Worm (Caenorhabditis elegans) whole organism, mixed stage, embryonic: ENCODE results near the gene ing-3.

Experiments
- M03D4.4 ChIP-seq: sonication (generic microtip); optimal IDR thresholded peaks from 2 replicates; lab custom pipeline; 2017; ENCODE audit warnings: mild to moderate bottlenecking, missing genetic modification characterization, missing compliant biosample characterization
- bed-3 ChIP-seq: fragments of 200-800 bp; sonication (Bioruptor generic); optimal IDR thresholded peaks from 3 replicates; lab custom pipeline; 2018; ENCODE audit warnings: mild to moderate bottlenecking, missing genetic modification characterization, moderate library complexity, missing compliant biosample characterization
- blmp-1 ChIP-seq: fragments of 150-350 bp; optimal IDR thresholded peaks from 2 replicates; lab custom pipeline; 2014; ENCODE audit warnings: missing biosample characterization, missing genetic modification characterization
- ceh-39 ChIP-seq: fragments of 150-350 bp; optimal IDR thresholded peaks from 2 replicates; lab custom pipeline; 2014; ENCODE audit warnings: missing biosample characterization, missing genetic modification characterization
- ceh-43 ChIP-seq: fragments of 200-800 bp; sonication (Bioruptor generic); optimal IDR thresholded peaks from 2 replicates; lab custom pipeline; 2018; ENCODE audit warnings: mild to moderate bottlenecking, missing genetic modification characterization, moderate library complexity, missing compliant biosample characterization
- ceh-83 ChIP-seq: fragments of 200-800 bp; sonication (Bioruptor generic); optimal IDR thresholded peaks from 2 replicates; lab custom pipeline; 2018; ENCODE audit warnings: mild to moderate bottlenecking, missing genetic modification characterization, missing compliant biosample characterization
- ces-1 ChIP-seq: fragments of 150-350 bp; optimal IDR thresholded peaks from 2 replicates; lab custom pipeline; 2014; ENCODE audit warnings: missing biosample characterization, missing genetic modification reagents, missing genetic modification characterization
- cnd-1 ChIP-seq: fragments of 200-800 bp; sonication (Bioruptor generic); optimal IDR thresholded peaks from 2 replicates; lab custom pipeline; 2018; ENCODE audit warnings: mild to moderate bottlenecking, missing genetic modification characterization, missing compliant biosample characterization
- drap-1 ChIP-seq: fragments of 200-800 bp; sonication (Bioruptor generic); optimal IDR thresholded peaks from 3 replicates; lab custom pipeline; 2018; ENCODE audit warnings: mild to moderate bottlenecking, missing genetic modification characterization, missing compliant biosample characterization
- elt-1 ChIP-seq: sonication (generic microtip); optimal IDR thresholded peaks from 2 replicates; lab custom pipeline; 2017; ENCODE audit warnings: missing genetic modification characterization, mild to moderate bottlenecking, missing compliant biosample characterization, antibody characterized with exemption, moderate library complexity, borderline replicate concordance; ENCODE audit not compliant: insufficient read depth
- elt-3 ChIP-seq: fragments of 150-350 bp; optimal IDR thresholded peaks from 2 replicates; lab custom pipeline; 2014; ENCODE audit warnings: missing biosample characterization, missing genetic modification characterization
- flh-1 ChIP-seq: fragments of 200-800 bp; sonication (Bioruptor generic); optimal IDR thresholded peaks from 2 replicates; lab custom pipeline; 2018; ENCODE audit warnings: mild to moderate bottlenecking, missing genetic modification characterization, moderate library complexity, missing compliant biosample characterization
- ham-2 ChIP-seq: fragments of 200-800 bp; sonication (Bioruptor generic); optimal IDR thresholded peaks from 2 replicates; lab custom pipeline; 2018; ENCODE audit warnings: mild to moderate bottlenecking, missing genetic modification characterization, missing compliant biosample characterization
- hlh-1 ChIP-seq: fragments of 150-350 bp; optimal IDR thresholded peaks from 2 replicates; lab custom pipeline; 2014; ENCODE audit warnings: missing biosample characterization, missing genetic modification reagents, missing genetic modification characterization
- lin-13 ChIP-seq: fragments of 150-350 bp; optimal IDR thresholded peaks from 2 replicates; lab custom pipeline; 2014; ENCODE audit warnings: missing biosample characterization, missing genetic modification characterization
- lin-32 ChIP-seq: fragments of 200-800 bp; sonication (Bioruptor generic); optimal IDR thresholded peaks from 2 replicates; lab custom pipeline; 2018; ENCODE audit warnings: mild to moderate bottlenecking, missing genetic modification characterization, missing compliant biosample characterization
- lsy-2 ChIP-seq: fragments of 150-350 bp; optimal IDR thresholded peaks from 2 replicates; lab custom pipeline; 2014; ENCODE audit warnings: missing biosample characterization, missing genetic modification characterization
- mab-5 ChIP-seq: fragments of 150-350 bp; optimal IDR thresholded peaks from 2 replicates; lab custom pipeline; 2014; ENCODE audit warnings: missing biosample characterization, missing genetic modification characterization
- nhr-12 ChIP-seq: fragments of 150-350 bp; optimal IDR thresholded peaks from 2 replicates; lab custom pipeline; 2014; ENCODE audit warnings: missing biosample characterization, missing genetic modification characterization
- nhr-2 ChIP-seq: fragments of 150-350 bp; optimal IDR thresholded peaks from 2 replicates; lab custom pipeline; 2014; ENCODE audit warnings: missing biosample characterization, missing genetic modification characterization
- nhr-237 ChIP-seq: fragments of 150-350 bp; optimal IDR thresholded peaks from 2 replicates; lab custom pipeline; 2014; ENCODE audit warnings: missing biosample characterization, missing genetic modification characterization
- nhr-76 ChIP-seq: sonication (generic microtip); optimal IDR thresholded peaks from 2 replicates; lab custom pipeline; 2017; ENCODE audit warnings: missing biosample characterization, missing genetic modification characterization
- pha-4 ChIP-seq: fragments of 150-350 bp; optimal IDR thresholded peaks from 2 replicates; lab custom pipeline; 2018; ENCODE audit warnings: missing biosample characterization, missing genetic modification reagents, missing genetic modification characterization
- sem-2 ChIP-seq: fragments of 200-800 bp; sonication (Bioruptor generic); optimal IDR thresholded peaks from 2 replicates; lab custom pipeline; 2018; ENCODE audit warnings: mild to moderate bottlenecking, missing genetic modification characterization, missing compliant biosample characterization
- snpc-4 ChIP-seq: fragments of 150-350 bp; optimal IDR thresholded peaks from 2 replicates; lab custom pipeline; 2014; ENCODE audit warnings: missing biosample characterization, missing genetic modification characterization
- sptf-1 ChIP-seq: sonication (generic microtip); optimal IDR thresholded peaks from 2 replicates; lab custom pipeline; 2017; ENCODE audit warnings: mild to moderate bottlenecking, missing genetic modification characterization, moderate library complexity, missing compliant biosample characterization
- tbx-8 ChIP-seq: fragments of 200-800 bp; sonication (Bioruptor generic); optimal IDR thresholded peaks from 2 replicates; lab custom pipeline; 2018; ENCODE audit warnings: mild to moderate bottlenecking, missing genetic modification characterization, moderate library complexity, missing compliant biosample characterization
- unc-120 ChIP-seq: sonication (generic microtip); optimal IDR thresholded peaks from 2 replicates; lab custom pipeline; 2017; ENCODE audit warnings: missing genetic modification characterization, missing compliant biosample characterization; ENCODE audit not compliant: poor library complexity, severe bottlenecking
- unc-39 ChIP-seq: fragments of 150-350 bp; optimal IDR thresholded peaks from 2 replicates; lab custom pipeline; 2014; ENCODE audit warnings: missing biosample characterization, missing genetic modification characterization
- unc-62 ChIP-seq: fragments of 150-350 bp; optimal IDR thresholded peaks from 2 replicates; lab custom pipeline; 2014; ENCODE audit warnings: missing biosample characterization, missing genetic modification reagents, missing genetic modification characterization
- ztf-11 ChIP-seq: fragments of 150-350 bp; optimal IDR thresholded peaks from 2 replicates; lab custom pipeline; 2014; ENCODE audit warnings: missing biosample characterization, missing genetic modification characterization

The ing-3 gene

ce11 chrII:13846018-13846417, 29.8 kb upstream of the ing-3 start:
- no peak for TF ChIP-seq pha-4
- TF ChIP-seq sem-2 (GFP tag; lab: Kevin White, UChicago) = no peak
- no peak for TF ChIP-seq ces-1 (GFP tag; lab: Kevin White, UChicago)

DNA sequence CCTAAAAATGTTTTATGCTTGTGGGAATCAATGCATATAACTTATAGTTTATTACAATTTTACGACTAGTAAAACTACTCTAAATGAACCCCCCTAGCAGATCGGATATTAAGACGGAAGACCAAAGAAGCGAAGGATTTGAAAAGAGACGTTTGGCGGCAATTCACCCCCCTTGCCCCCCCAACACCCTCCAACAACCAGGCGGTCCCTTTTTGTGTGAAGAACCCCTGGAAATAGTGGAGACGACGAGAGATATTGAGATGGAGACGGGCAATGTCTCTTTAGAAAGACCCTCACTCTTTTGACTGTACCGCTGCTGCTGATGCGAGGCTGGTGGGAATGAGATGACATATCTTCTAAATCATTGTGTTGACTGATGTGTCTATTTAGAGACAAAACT, 28.5 kb upstream of the ing-3 start:
- TF ChIP-seq elt-1 (tag; lab: Kevin White, UChicago) = no peak
- TF ChIP-seq ceh-43 (GFP tag; lab: Kevin White, UChicago) = no peak
- TF ChIP-seq nhr-2 = peak; percentile 7
- TF ChIP-seq ztf-11 (tag; lab: Kevin White, UChicago) = no peak
- peak; percentile 15 for TF ChIP-seq unc-120 (tag; lab: Kevin White, UChicago)
- no peak for TF ChIP-seq ceh-39 (tag; lab: Kevin White, UChicago)
- no peak for TF ChIP-seq lin-32 (GFP tag; lab: Kevin White, UChicago)
- no peak for TF ChIP-seq ceh-83 (GFP tag; lab: Kevin White, UChicago)
- no peak for TF ChIP-seq elt-3
- no peak for TF ChIP-seq tbx-8
- TF ChIP-seq nhr-237 (tag; lab: Kevin White, UChicago) = no peak
- no peak for TF ChIP-seq ces-1 (GFP tag; lab: Kevin White, UChicago)
- TF ChIP-seq hlh-1 (tag; lab: Kevin White, UChicago) = peak; percentile 20
- TF ChIP-seq blmp-1 (tag; lab: Kevin White, UChicago) = no peak
- peak; percentile 37 for TF ChIP-seq cnd-1
- TF ChIP-seq unc-39 (tag; lab: Kevin White, UChicago) = no peak
- TF ChIP-seq ham-2 (GFP tag; lab: Kevin White, UChicago) = no peak
- TF ChIP-seq bed-3 (GFP tag; lab: Kevin White, UChicago) = no peak
- TF ChIP-seq snpc-4 (tag; lab: Kevin White, UChicago) = no peak
- no peak for TF ChIP-seq flh-1 (GFP tag; lab: Kevin White, UChicago)
- TF ChIP-seq sptf-1 = no peak
- no peak for TF ChIP-seq nhr-76 (tag; lab: Kevin White, UChicago)

ce11 chrII:13852004-13852403, 23.8 kb upstream of the ing-3 start, which contains the start of gene F08G2.8:
TSS of gene F08G2.8 (plus strand) at chrII:13852304.
- no peak for TF ChIP-seq M03D4.4 (tag; lab: Kevin White, UChicago)
- TF ChIP-seq, all 35 proteins: peak for 0

- TF ChIP-seq cnd-1 = peak; percentile 23
- TF ChIP-seq nhr-2 = peak; percentile 28
These were observed 23.2 kb upstream of the ing-3 start for ce11 chrII:13852532-13853199.

ce11 chrII:13855352-13855751, 20.5 kb upstream of the ing-3 start:
- TF ChIP-seq ztf-11 (tag; lab: Kevin White, UChicago) (no peak), ces-1 (GFP tag; lab: Kevin White, UChicago) (no peak), nhr-12 (no peak), ceh-83 (GFP tag; lab: Kevin White, UChicago) (no peak), nhr-76 (tag; lab: Kevin White, UChicago) (no peak), lsy-2 (tag; lab: Kevin White, UChicago) (no peak)

- TF ChIP-seq drap-1 (GFP tag; lab: Kevin White, UChicago) (no peak), sptf-1 (no peak), nhr-2 (no peak), ceh-83 (GFP tag; lab: Kevin White, UChicago) (no peak), unc-39 (tag; lab: Kevin White, UChicago) (no peak)
These were observed 17.5 kb upstream of the ing-3 start for ce11 chrII:13858352-13858751.

- TF ChIP-seq ceh-39 (tag; lab: Kevin White, UChicago) (no peak), elt-3 (no peak), snpc-4 (tag; lab: Kevin White, UChicago) (no peak), nhr-2 (no peak), mab-5 (tag; lab: Kevin White, UChicago) (no peak), tbx-8 (no peak), cnd-1 (no peak), drap-1 (GFP tag; lab: Kevin White, UChicago) (no peak), lsy-2 (tag; lab: Kevin White, UChicago) (no peak), lin-13 (tag; lab: Kevin White, UChicago) (no peak), M03D4.4 (tag; lab: Kevin White, UChicago) (no peak), ztf-11 (tag; lab: Kevin White, UChicago) (no peak), pha-4 (no peak), nhr-76 (tag; lab: Kevin White, UChicago) (no peak), nhr-237 (tag; lab: Kevin White, UChicago) (no peak), unc-62 (GFP tag; lab: Kevin White, UChicago) (no peak)
These were observed 16.0 kb upstream of the ing-3 start for ce11 chrII:13859847-13860246.
